Fruit fly (Drosophila melanogaster) whole organism, wandering third instar larva: ENCODE results near the gene CG14304.
A peak's percentile ranks its signal among the peaks of the same experiment; 100 is the strongest.

ENCODE experiments used
- Abd-B ChIP-seq: fragments of >200 bp; optimal IDR thresholded peaks from 2 replicates; lab custom pipeline; 2017; ENCODE audit warnings: missing biosample characterization, missing genetic modification characterization
- CG32264 ChIP-seq: fragments of 200-800 bp; sonication (Bioruptor generic); optimal IDR thresholded peaks from 2 replicates; lab custom pipeline; 2016; ENCODE audit warnings: missing biosample characterization, missing genetic modification characterization
- CG9705 ChIP-seq: fragments of 200-800 bp; sonication (Bioruptor generic); optimal IDR thresholded peaks from 2 replicates; lab custom pipeline; 2018; ENCODE audit warnings: missing biosample characterization, mild to moderate bottlenecking, missing genetic modification characterization
- CrebA ChIP-seq: fragments of 200-800 bp; sonication (Bioruptor generic); optimal IDR thresholded peaks from 2 replicates; lab custom pipeline; 2016; ENCODE audit warnings: missing biosample characterization, mild to moderate bottlenecking, missing genetic modification characterization, borderline replicate concordance
- Dfd ChIP-seq: fragments of >200 bp; optimal IDR thresholded peaks from 2 replicates; lab custom pipeline; 2017; ENCODE audit warnings: missing biosample characterization, missing genetic modification characterization
- Dif ChIP-seq: fragments of 200-275, 200-300 bp; sonication (Bioruptor generic); optimal IDR thresholded peaks from 2 replicates; lab custom pipeline; 2018; ENCODE audit warnings: missing biosample characterization, missing genetic modification characterization; ENCODE audit not compliant: partially characterized antibody
- GATAd ChIP-seq: sonication (Bioruptor generic); optimal IDR thresholded peaks from 2 replicates; lab custom pipeline; 2016; ENCODE audit warnings: missing biosample characterization, missing genetic modification characterization
- HLH106 ChIP-seq: fragments of 200-800 bp; optimal IDR thresholded peaks from 3 replicates; lab custom pipeline; 2019; ENCODE audit warnings: missing biosample characterization, mild to moderate bottlenecking, missing genetic modification characterization, moderate library complexity
- Hnf4 ChIP-seq: fragments of 200-800 bp; sonication (Bioruptor generic); optimal IDR thresholded peaks from 2 replicates; lab custom pipeline; 2016; ENCODE audit warnings: missing biosample characterization, mild to moderate bottlenecking, missing genetic modification characterization
- Hr78 ChIP-seq: fragments of >200 bp; optimal IDR thresholded peaks from 2 replicates; lab custom pipeline; 2017; ENCODE audit warnings: missing biosample characterization, missing genetic modification characterization
- Hr83 ChIP-seq: fragments of 200-300 bp; sonication (Bioruptor generic); optimal IDR thresholded peaks from 2 replicates; lab custom pipeline; 2016; ENCODE audit warnings: missing biosample characterization, mild to moderate bottlenecking, missing genetic modification characterization, moderate library complexity; ENCODE audit not compliant: poor library complexity, severe bottlenecking
- Jra ChIP-seq: sonication (Bioruptor generic); optimal IDR thresholded peaks from 2 replicates; lab custom pipeline; 2016; ENCODE audit warnings: missing biosample characterization, missing genetic modification characterization
- Mio ChIP-seq: sonication (Bioruptor generic); optimal IDR thresholded peaks from 2 replicates; lab custom pipeline; 2016; ENCODE audit warnings: missing biosample characterization, missing genetic modification characterization
- Myc ChIP-seq: fragments of >200 bp; optimal IDR thresholded peaks from 2 replicates; lab custom pipeline; 2017
- N ChIP-seq: fragments of >200 bp; optimal IDR thresholded peaks from 2 replicates; lab custom pipeline; 2018; ENCODE audit warnings: missing biosample characterization, missing external identifiers, missing genetic modification characterization
- OdsH ChIP-seq: fragments of 200-800 bp; sonication (Bioruptor generic); optimal IDR thresholded peaks from 2 replicates; lab custom pipeline; 2016; ENCODE audit warnings: missing biosample characterization, mild to moderate bottlenecking, missing genetic modification characterization
- Rel ChIP-seq, 2 experiments: fragments of 200-800 bp; sonication (Bioruptor generic) in 1 of 2; optimal IDR thresholded peaks; 2 replicates in 1 of 2; 3 replicates in 1 of 2; lab custom pipeline; 2016 to 2019; ENCODE audit warnings: mild to moderate bottlenecking in 2 of 2, missing biosample characterization in 2 of 2, missing genetic modification characterization in 2 of 2, moderate library complexity in 1 of 2
- Sp1 ChIP-seq: fragments of 200-800 bp; sonication (Bioruptor generic); optimal IDR thresholded peaks from 3 replicates; lab custom pipeline; 2019; ENCODE audit warnings: missing biosample characterization, mild to moderate bottlenecking, missing genetic modification characterization, moderate library complexity
- Vsx2 ChIP-seq: fragments of 200-300, 225-300 bp; sonication (Bioruptor generic); optimal IDR thresholded peaks from 2 replicates; lab custom pipeline; 2018; ENCODE audit warnings: missing biosample characterization, missing genetic modification characterization; ENCODE audit not compliant: partially characterized antibody
- br ChIP-seq: fragments of 200-800 bp; sonication (Bioruptor generic); optimal IDR thresholded peaks from 2 replicates; lab custom pipeline; 2016; ENCODE audit warnings: missing biosample characterization, missing genetic modification characterization
- brk ChIP-seq: fragments of 200-800 bp; sonication (Bioruptor generic); optimal IDR thresholded peaks from 2 replicates; lab custom pipeline; 2016; ENCODE audit warnings: missing biosample characterization, mild to moderate bottlenecking, missing genetic modification characterization
- dl ChIP-seq, 2 experiments: fragments of 175-275, 200-275 bp in 1 of 2; fragments of 200-275 bp in 1 of 2; sonication (Bioruptor generic); optimal IDR thresholded peaks; lab custom pipeline; 2018; ENCODE audit warnings: mild to moderate bottlenecking in 2 of 2, missing biosample characterization in 2 of 2, missing genetic modification characterization in 2 of 2, moderate library complexity in 2 of 2; ENCODE audit not compliant: partially characterized antibody in 2 of 2, insufficient read depth in 1 of 2
- dmrt93B ChIP-seq: fragments of 200-800 bp; sonication (Bioruptor generic); optimal IDR thresholded peaks from 2 replicates; lab custom pipeline; 2018; ENCODE audit warnings: missing biosample characterization, mild to moderate bottlenecking, missing genetic modification characterization
- dsf ChIP-seq: sonication (Bioruptor generic); optimal IDR thresholded peaks from 2 replicates; lab custom pipeline; 2016; ENCODE audit warnings: missing biosample characterization, missing genetic modification characterization, borderline replicate concordance
- ey ChIP-seq: fragments of 200-800 bp; sonication (Bioruptor generic); optimal IDR thresholded peaks from 2 replicates; lab custom pipeline; 2016; ENCODE audit warnings: missing biosample characterization, missing genetic modification characterization
- foxo ChIP-seq, 2 experiments: fragments of 200-800 bp; sonication (Bioruptor generic); optimal IDR thresholded peaks; 2 replicates in 1 of 2; 3 replicates in 1 of 2; lab custom pipeline; 2016 to 2017; ENCODE audit warnings: missing biosample characterization in 2 of 2, missing genetic modification characterization in 2 of 2
- fru ChIP-seq: fragments of 200-800 bp; sonication (Bioruptor generic); optimal IDR thresholded peaks from 3 replicates; lab custom pipeline; 2016; ENCODE audit warnings: missing biosample characterization, mild to moderate bottlenecking, missing genetic modification characterization
- h ChIP-seq: fragments of 200-800 bp; sonication (Bioruptor generic); optimal IDR thresholded peaks from 3 replicates; lab custom pipeline; 2016; ENCODE audit warnings: missing biosample characterization, mild to moderate bottlenecking, missing genetic modification characterization
- jim ChIP-seq: fragments of 175-275, 200-325 bp; sonication (Bioruptor generic); optimal IDR thresholded peaks from 2 replicates; lab custom pipeline; 2016; ENCODE audit warnings: missing biosample characterization, mild to moderate bottlenecking, missing genetic modification characterization
- lola ChIP-seq: fragments of >200 bp; optimal IDR thresholded peaks from 2 replicates; lab custom pipeline; 2017; ENCODE audit warnings: missing biosample characterization, missing genetic modification characterization
- pan ChIP-seq: fragments of >200 bp; optimal IDR thresholded peaks from 2 replicates; lab custom pipeline; 2017
- psq ChIP-seq: fragments of 200-800 bp; sonication (Bioruptor generic); optimal IDR thresholded peaks from 3 replicates; lab custom pipeline; 2017; ENCODE audit warnings: missing biosample characterization, mild to moderate bottlenecking, missing genetic modification characterization, moderate library complexity
- rgr ChIP-seq: fragments of 200-800 bp; sonication (Bioruptor generic); optimal IDR thresholded peaks from 3 replicates; lab custom pipeline; 2016; ENCODE audit warnings: missing biosample characterization, mild to moderate bottlenecking, missing genetic modification characterization
- sage ChIP-seq: fragments of 200-800 bp; sonication (Bioruptor generic); optimal IDR thresholded peaks from 2 replicates; lab custom pipeline; 2016; ENCODE audit warnings: missing biosample characterization, mild to moderate bottlenecking, missing genetic modification characterization
- sv ChIP-seq: fragments of 200-800 bp; sonication (Bioruptor generic); optimal IDR thresholded peaks from 3 replicates; lab custom pipeline; 2016; ENCODE audit warnings: missing biosample characterization, missing genetic modification characterization
- tai ChIP-seq: sonication (Bioruptor generic); optimal IDR thresholded peaks from 2 replicates; lab custom pipeline; 2016; ENCODE audit warnings: missing biosample characterization, missing genetic modification characterization
- usp ChIP-seq: fragments of >200 bp; optimal IDR thresholded peaks from 2 replicates; lab custom pipeline; 2017; ENCODE audit warnings: missing biosample characterization, missing genetic modification characterization
- woc ChIP-seq: sonication (Bioruptor generic); optimal IDR thresholded peaks from 2 replicates; lab custom pipeline; 2016; ENCODE audit warnings: missing biosample characterization, mild to moderate bottlenecking, missing genetic modification characterization

Gene CG14304

dm6 chr3R:18665061-18665460 lies 43.9 kb upstream of the CG14304 start, which contains the start of gene CG31231:
TSS of gene CG31231 (plus strand) at chr3R:18665361.
- TF ChIP-seq OdsH (GFP tag; lab: Kevin White, UChicago) (no peak), dmrt93B (GFP tag; lab: Kevin White, UChicago) (no peak), usp (GFP tag; lab: Kevin White, UChicago) (no peak), foxo (GFP tag; optimal IDR thresholded peaks at IDR 0.05; lab: Kevin White, UChicago) (no peak), dsf (GFP tag; lab: Kevin White, UChicago) (no peak), Myc (lab: Kevin White, UChicago) (no peak), HLH106 (tag; lab: Kevin White, UChicago) (no peak), Abd-B (GFP tag; lab: Kevin White, UChicago) (no peak), CG32264 (GFP tag; lab: Kevin White, UChicago) (no peak), Dfd (GFP tag; lab: Kevin White, UChicago) (no peak), rgr (no peak), GATAd (GFP tag; lab: Kevin White, UChicago) (no peak)

dm6 chr3R:18663525-18663924 lies 42.4 kb upstream of the CG14304 start, which contains the start of the genes Cpsf73 and Gos28:
TSS of gene Cpsf73 (minus strand) at chr3R:18663552.
TSS of gene Gos28 (plus strand) at chr3R:18663738.
- TF ChIP-seq rgr = peak; percentile 53
- TF ChIP-seq tai (GFP tag; lab: Kevin White, UChicago) = no peak
- TF ChIP-seq foxo (GFP tag; optimal IDR thresholded peaks at IDR 0.05; lab: Kevin White, UChicago) = peak in 1 of 2 experiments; percentile 5
- TF ChIP-seq h = peak; percentile 39
- peak; percentile 23 for TF ChIP-seq Sp1 (GFP tag; lab: Kevin White, UChicago)
- peak; percentile 39 for TF ChIP-seq woc
- no peak for TF ChIP-seq Rel (GFP tag; optimal IDR thresholded peaks at IDR 0.05; lab: Kevin White, UChicago)
- TF ChIP-seq Rel (tag; optimal IDR thresholded peaks at IDR 0.05; lab: Kevin White, UChicago) = peak; percentile 30
- TF ChIP-seq HLH106 (tag; lab: Kevin White, UChicago) = peak; percentile 13
- no peak for TF ChIP-seq brk (GFP tag; lab: Kevin White, UChicago)
- TF ChIP-seq Myc (lab: Kevin White, UChicago) = no peak
- TF ChIP-seq, all 38 proteins: peak for 7

dm6 chr3R:18658945-18659642 lies 38.0 kb upstream of the CG14304 start, which contains the start of the genes CG31224 and CstF64:
TSS of gene CG31224 (minus strand) at chr3R:18659309.
TSS of gene CstF64 (plus strand) at chr3R:18659618.
- peak; percentile 97 for TF ChIP-seq Myc (lab: Kevin White, UChicago)
- peak; percentile 30 to 88 for TF ChIP-seq foxo (GFP tag; optimal IDR thresholded peaks at IDR 0.05; lab: Kevin White, UChicago)
- no peak for TF ChIP-seq dl (GFP tag; optimal IDR thresholded peaks at IDR 0.05; lab: Kevin White, UChicago; ENCODE audit: insufficient read depth in 1 of 2, partially characterized antibody in 2 of 2)
- no peak for TF ChIP-seq usp (GFP tag; lab: Kevin White, UChicago)
- peak; percentile 84 for TF ChIP-seq HLH106 (tag; lab: Kevin White, UChicago)
- TF ChIP-seq Dfd (GFP tag; lab: Kevin White, UChicago) = no peak
- peak; percentile 85 for TF ChIP-seq fru
- TF ChIP-seq Jra (GFP tag; lab: Kevin White, UChicago) = peak; percentile 90
- no peak for TF ChIP-seq brk (GFP tag; lab: Kevin White, UChicago)
- TF ChIP-seq lola (GFP tag; lab: Kevin White, UChicago) = no peak
- TF ChIP-seq Sp1 (GFP tag; lab: Kevin White, UChicago) = peak; percentile 78
- TF ChIP-seq CG9705 (GFP tag; lab: Kevin White, UChicago) = peak; percentile 74
- peak; percentile 78 for TF ChIP-seq dmrt93B (GFP tag; lab: Kevin White, UChicago)
- TF ChIP-seq Hnf4 (GFP tag; lab: Kevin White, UChicago) = no peak
- peak; percentile 83 for TF ChIP-seq br
- TF ChIP-seq rgr = peak; percentile 85
- peak; percentile 90 for TF ChIP-seq woc
- peak; percentile 96 for TF ChIP-seq psq (GFP tag; lab: Kevin White, UChicago)
- TF ChIP-seq Dif (GFP tag; lab: Kevin White, UChicago) = no peak
- TF ChIP-seq pan = no peak
- TF ChIP-seq N (GFP tag; lab: Kevin White, UChicago) = peak; percentile 21
- TF ChIP-seq GATAd (GFP tag; lab: Kevin White, UChicago) = peak; percentile 84
- TF ChIP-seq CrebA = no peak
- no peak for TF ChIP-seq Hr83 (GFP tag; lab: Kevin White, UChicago)
- TF ChIP-seq sage = peak; percentile 59
- TF ChIP-seq sv (GFP tag; lab: Kevin White, UChicago) = peak; percentile 82
- peak; percentile 87 for TF ChIP-seq dsf (GFP tag; lab: Kevin White, UChicago)
- TF ChIP-seq Abd-B (GFP tag; lab: Kevin White, UChicago) = no peak
- no peak for TF ChIP-seq Rel (GFP tag; optimal IDR thresholded peaks at IDR 0.05; lab: Kevin White, UChicago)
- peak; percentile 63 for TF ChIP-seq Rel (tag; optimal IDR thresholded peaks at IDR 0.05; lab: Kevin White, UChicago)
- TF ChIP-seq Mio (GFP tag; lab: Kevin White, UChicago) = peak; percentile 51
- TF ChIP-seq Vsx2 (GFP tag; lab: Kevin White, UChicago) = no peak
- peak; percentile 84 for TF ChIP-seq h
- no peak for TF ChIP-seq jim (GFP tag; lab: Kevin White, UChicago)
- TF ChIP-seq CG32264 (GFP tag; lab: Kevin White, UChicago) = peak; percentile 82
- TF ChIP-seq tai (GFP tag; lab: Kevin White, UChicago) = no peak
- TF ChIP-seq Hr78 = no peak
- TF ChIP-seq ey (GFP tag; lab: Kevin White, UChicago) = peak; percentile 85
- TF ChIP-seq OdsH (GFP tag; lab: Kevin White, UChicago) = peak; percentile 78
